Fruit fly (Drosophila melanogaster): ENCODE data around the gene CG4793.

The CG4793 gene

dm6 chr2L:15909826-15910225 is 13.4 kb upstream of the CG4793 start (continued):
- TF ChIP-seq gfzf (GFP tag; optimal IDR thresholded peaks at IDR 0.05) (no peak), CG11504 (tag; optimal IDR thresholded peaks at IDR 0.05) (no peak), Hr51 (GFP tag; optimal IDR thresholded peaks at IDR 0.05) (no peak), dpn (GFP tag; optimal IDR thresholded peaks at IDR 0.05) (no peak), CG2116 (GFP tag; optimal IDR thresholded peaks at IDR 0.05) (no peak), Nf-YC (tag; optimal IDR thresholded peaks at IDR 0.05) (peak; percentile 9), her (GFP tag; optimal IDR thresholded peaks at IDR 0.05) (peak; percentile 37), CG2120 (GFP tag; optimal IDR thresholded peaks at IDR 0.05) (peak; percentile 23), CG3407 (GFP tag; optimal IDR thresholded peaks at IDR 0.05) (no peak), CG17612 (GFP tag; IDR thresholded peaks at IDR 0.05) (no peak), CG15514 (GFP tag; optimal IDR thresholded peaks at IDR 0.05) (peak; percentile 49), crol (GFP tag; IDR thresholded peaks at IDR 0.05) (peak; percentile 86), CG10959 (GFP tag; IDR thresholded peaks at IDR 0.05) (no peak), Abd-B (GFP tag; optimal IDR thresholded peaks at IDR 0.05) (peak; percentile 7), CG13775 (GFP tag; optimal IDR thresholded peaks at IDR 0.05) (no peak), dmrt99B (tag; optimal IDR thresholded peaks at IDR 0.05) (no peak), nerfin-2 (GFP tag; IDR thresholded peaks at IDR 0.05; ENCODE audit: partially characterized antibody) (no peak), CG12299 (tag; optimal IDR thresholded peaks at IDR 0.05) (no peak), Doc3 (GFP tag; IDR thresholded peaks at IDR 0.05; ENCODE audit: partially characterized antibody) (no peak), Hand (GFP tag; optimal IDR thresholded peaks at IDR 0.05) (peak; percentile 29), Hsf (GFP tag; optimal IDR thresholded peaks at IDR 0.05) (no peak), CG13296 (GFP tag; optimal IDR thresholded peaks at IDR 0.05) (peak; percentile 69), CG16863 (GFP tag; optimal IDR thresholded peaks at IDR 0.05) (no peak), ERR (GFP tag; optimal IDR thresholded peaks at IDR 0.05) (no peak), insv (GFP tag; optimal IDR thresholded peaks at IDR 0.05) (no peak), CG13424 (tag; optimal IDR thresholded peaks at IDR 0.05) (peak; percentile 11), crc (GFP tag; optimal IDR thresholded peaks at IDR 0.05) (no peak), Lim3 (GFP tag; IDR thresholded peaks at IDR 0.05) (no peak), salm (tag; optimal IDR thresholded peaks at IDR 0.05) (peak; percentile 13), CG18619 (GFP tag; optimal IDR thresholded peaks at IDR 0.05) (no peak), Doc2 (GFP tag; IDR thresholded peaks at IDR 0.05) (no peak), CG9817 (tag; optimal IDR thresholded peaks at IDR 0.05) (no peak), Hr3 (GFP tag; optimal IDR thresholded peaks at IDR 0.05) (no peak), ems (GFP tag; optimal IDR thresholded peaks at IDR 0.05) (no peak), Oaz (GFP tag; IDR thresholded peaks at IDR 0.05) (no peak), org-1 (GFP tag; optimal IDR thresholded peaks at IDR 0.05) (no peak), bbx (GFP tag; IDR thresholded peaks at IDR 0.05; ENCODE audit: partially characterized antibody) (no peak), aop (GFP tag; IDR thresholded peaks at IDR 0.05) (no peak), fd102C (GFP tag; optimal IDR thresholded peaks at IDR 0.05) (no peak), tap (tag; optimal IDR thresholded peaks at IDR 0.05) (no peak), CG3726 (GFP tag; IDR thresholded peaks at IDR 0.05) (no peak), Tbp (GFP tag; optimal IDR thresholded peaks at IDR 0.05) (no peak), CG3995 (GFP tag; optimal IDR thresholded peaks at IDR 0.05) (no peak), sima (GFP tag; optimal IDR thresholded peaks at IDR 0.05) (no peak), CG6254 (GFP tag; optimal IDR thresholded peaks at IDR 0.05) (no peak), CG10274 (GFP tag; optimal IDR thresholded peaks at IDR 0.05) (no peak), CG16779 (GFP tag; IDR thresholded peaks at IDR 0.05) (no peak), CG30403 (GFP tag; optimal IDR thresholded peaks at IDR 0.05) (no peak), nom (GFP tag; optimal IDR thresholded peaks at IDR 0.05) (no peak), CG11696 (GFP tag; IDR thresholded peaks at IDR 0.05) (peak; percentile 18; the same call in 1 of the 2 replicates), Dad (GFP tag; optimal IDR thresholded peaks at IDR 0.05) (no peak), CG34422 (GFP tag; IDR thresholded peaks at IDR 0.05) (peak; percentile 90)

All from whole organism, embryonic.